Worm (Caenorhabditis elegans) whole organism, midembryonic: Measurements from ENCODE around the gene F43H9.3.

Source experiments
- T22C8.4 ChIP-seq: fragments of 200-800 bp; sonication (Bioruptor generic); IDR thresholded peaks from 2 replicates; pipeline ENCODE4 v1.3.6; 2022; ENCODE audit warnings: missing genetic modification characterization, missing compliant biosample characterization
- cog-1 ChIP-seq: sonication (generic microtip); optimal IDR thresholded peaks from 2 replicates; lab custom pipeline; 2016; ENCODE audit warnings: missing genetic modification characterization, missing compliant biosample characterization
- flt-1 ChIP-seq: fragments of 200-800 bp; sonication (Bioruptor generic); IDR thresholded peaks from 2 replicates; pipeline ENCODE4 v1.3.6; 2022; ENCODE audit warnings: missing genetic modification characterization, missing compliant biosample characterization
- klf-2 ChIP-seq: fragments of 200-800 bp; sonication (Bioruptor generic); conservative IDR thresholded peaks from 2 replicates; pipeline ENCODE4 v1.3.6; 2022; ENCODE audit warnings: missing genetic modification reagents, missing genetic modification characterization, missing compliant biosample characterization
- med-1 ChIP-seq: sonication (generic microtip); optimal IDR thresholded peaks from 2 replicates; lab custom pipeline; 2017; ENCODE audit warnings: missing genetic modification characterization, mild to moderate bottlenecking, missing compliant biosample characterization, antibody characterized with exemption, missing genetic modification reagents; ENCODE audit not compliant: insufficient read depth
- ref-1 ChIP-seq: fragments of 200-800 bp; sonication (Bioruptor generic); conservative IDR thresholded peaks from 2 replicates; pipeline ENCODE4 v1.3.6; 2022; ENCODE audit warnings: missing genetic modification reagents, missing genetic modification characterization, missing compliant biosample characterization
- tab-1 ChIP-seq: fragments of 200-800 bp; sonication (Bioruptor generic); IDR thresholded peaks from 2 replicates; pipeline ENCODE4 v1.3.6; 2022; ENCODE audit warnings: missing genetic modification characterization, missing compliant biosample characterization
- ztf-23 ChIP-seq: fragments of 200-800 bp; sonication (Bioruptor generic); IDR thresholded peaks from 2 replicates; pipeline ENCODE4 v1.3.6; 2022; ENCODE audit warnings: missing genetic modification reagents, missing genetic modification characterization, missing compliant biosample characterization
- ztf-29 ChIP-seq: fragments of 200-800 bp; sonication (Bioruptor generic); IDR thresholded peaks from 2 replicates; pipeline ENCODE4 v1.3.6; 2022; ENCODE audit warnings: missing genetic modification reagents, missing genetic modification characterization, missing compliant biosample characterization

The F43H9.3 gene

ce11 chrV:8031121-8031520 lies 6.4 kb upstream of the F43H9.3 start, which contains the start of gene vars-1:
Gene vars-1 (plus strand): TSS chrV:8031411.
- no peak for TF ChIP-seq klf-2 (GFP tag; lab: Robert Waterston, UW)
- no peak for TF ChIP-seq T22C8.4 (GFP tag; lab: Robert Waterston, UW)
- no peak for TF ChIP-seq cog-1 (tag; lab: Kevin White, UChicago)
- no peak for TF ChIP-seq ztf-23 (GFP tag; lab: Robert Waterston, UW)
- no peak for TF ChIP-seq ztf-29 (GFP tag; lab: Robert Waterston, UW)
- TF ChIP-seq ref-1 (GFP tag; lab: Robert Waterston, UW) = no peak
- TF ChIP-seq flt-1 = no peak
- no peak for TF ChIP-seq tab-1
- no peak for TF ChIP-seq med-1 (GFP tag; lab: Kevin White, UChicago)

- TF ChIP-seq T22C8.4 (GFP tag; lab: Robert Waterston, UW) (no peak), ztf-29 (GFP tag; lab: Robert Waterston, UW) (no peak), cog-1 (tag; lab: Kevin White, UChicago) (no peak)
Measured at ce11 chrV:8028825-8029489, 4.2 kb upstream of the F43H9.3 start, which contains the start of gene oma-2. Gene oma-2 (plus strand): TSS chrV:8029439.

ce11 chrV:8027429-8028142 lies 2.8 kb upstream of the F43H9.3 start:
- TF ChIP-seq ztf-29 (GFP tag; lab: Robert Waterston, UW) (no peak), cog-1 (tag; lab: Kevin White, UChicago) (no peak), flt-1 (no peak), ref-1 (GFP tag; lab: Robert Waterston, UW) (no peak), klf-2 (GFP tag; lab: Robert Waterston, UW) (no peak), tab-1 (no peak), ztf-23 (GFP tag; lab: Robert Waterston, UW) (no peak)

ce11 chrV:8026343-8026742 lies 1.6 kb upstream of the F43H9.3 start, which contains the start of gene F43H9.4:
Gene F43H9.4 (plus strand): TSS chrV:8026708.
- TF ChIP-seq tab-1 (no peak), cog-1 (tag; lab: Kevin White, UChicago) (no peak), flt-1 (no peak), T22C8.4 (GFP tag; lab: Robert Waterston, UW) (no peak), klf-2 (GFP tag; lab: Robert Waterston, UW) (no peak)

- TF ChIP-seq T22C8.4 (GFP tag; lab: Robert Waterston, UW) = no peak
Measured at ce11 chrV:8025259-8025658, 519 bp upstream of the F43H9.3 start.

- TF ChIP-seq tab-1 = no peak
- no peak for TF ChIP-seq klf-2 (GFP tag; lab: Robert Waterston, UW)
- TF ChIP-seq cog-1 (tag; lab: Kevin White, UChicago) = no peak
- no peak for TF ChIP-seq med-1 (GFP tag; lab: Kevin White, UChicago)
- no peak for TF ChIP-seq flt-1
- no peak for TF ChIP-seq ztf-29 (GFP tag; lab: Robert Waterston, UW)
- no peak for TF ChIP-seq T22C8.4 (GFP tag; lab: Robert Waterston, UW)
- no peak for TF ChIP-seq ref-1 (GFP tag; lab: Robert Waterston, UW)
- no peak for TF ChIP-seq ztf-23 (GFP tag; lab: Robert Waterston, UW)
Measured at ce11 chrV:8022040-8022439, 2.7 kb downstream of the F43H9.3 start, which contains the start of gene ech-3. Gene ech-3 (plus strand): TSS chrV:8022217.

- TF ChIP-seq T22C8.4 (GFP tag; lab: Robert Waterston, UW) (no peak), ref-1 (GFP tag; lab: Robert Waterston, UW) (no peak), ztf-23 (GFP tag; lab: Robert Waterston, UW) (no peak), tab-1 (no peak), cog-1 (tag; lab: Kevin White, UChicago) (no peak), klf-2 (GFP tag; lab: Robert Waterston, UW) (no peak), flt-1 (no peak), med-1 (GFP tag; lab: Kevin White, UChicago) (no peak)
Measured at ce11 chrV:8019783-8020182, 5.0 kb downstream of the F43H9.3 start.

ce11 chrV:8018919-8019318 lies 5.8 kb downstream of the F43H9.3 start:
- TF ChIP-seq ztf-23 (GFP tag; lab: Robert Waterston, UW) (no peak), flt-1 (no peak), ztf-29 (GFP tag; lab: Robert Waterston, UW) (no peak), ref-1 (GFP tag; lab: Robert Waterston, UW) (no peak), klf-2 (GFP tag; lab: Robert Waterston, UW) (no peak), med-1 (GFP tag; lab: Kevin White, UChicago) (no peak), T22C8.4 (GFP tag; lab: Robert Waterston, UW) (no peak), tab-1 (no peak), cog-1 (tag; lab: Kevin White, UChicago) (no peak)

- no peak for TF ChIP-seq ref-1 (GFP tag; lab: Robert Waterston, UW)
- no peak for TF ChIP-seq T22C8.4 (GFP tag; lab: Robert Waterston, UW)
- no peak for TF ChIP-seq med-1 (GFP tag; lab: Kevin White, UChicago)
- TF ChIP-seq cog-1 (tag; lab: Kevin White, UChicago) = no peak
- no peak for TF ChIP-seq tab-1
- no peak for TF ChIP-seq flt-1
- TF ChIP-seq ztf-29 (GFP tag; lab: Robert Waterston, UW) = no peak
- TF ChIP-seq ztf-23 (GFP tag; lab: Robert Waterston, UW) = no peak
Measured at ce11 chrV:8017924-8018323, 6.8 kb downstream of the F43H9.3 start.
